Worm (Caenorhabditis elegans) whole organism, L3 larva: ENCODE results near the gene grd-10.

ENCODE experiments used
- R02D3.7 ChIP-seq: fragments of 150-350 bp; optimal IDR thresholded peaks from 2 replicates; lab custom pipeline; 2014; ENCODE audit warnings: missing biosample characterization, missing genetic modification characterization
- ZK546.5 ChIP-seq: sonication (generic microtip); optimal IDR thresholded peaks from 2 replicates; lab custom pipeline; 2017; ENCODE audit warnings: missing biosample characterization, missing genetic modification characterization
- ama-1 ChIP-seq: fragments of 150-350 bp; optimal IDR thresholded peaks from 2 replicates; lab custom pipeline; 2018
- ceh-16 ChIP-seq: sonication (generic microtip); optimal IDR thresholded peaks from 2 replicates; lab custom pipeline; 2017; ENCODE audit warnings: missing biosample characterization, missing genetic modification characterization
- fkh-10 ChIP-seq: sonication (generic microtip); optimal IDR thresholded peaks from 2 replicates; lab custom pipeline; 2017; ENCODE audit warnings: missing biosample characterization, missing genetic modification reagents, missing genetic modification characterization
- fkh-2 ChIP-seq: fragments of 150-350 bp; optimal IDR thresholded peaks from 2 replicates; lab custom pipeline; 2014; ENCODE audit warnings: missing biosample characterization, missing genetic modification reagents, missing genetic modification characterization
- fos-1 ChIP-seq: fragments of 150-350 bp; optimal IDR thresholded peaks from 2 replicates; lab custom pipeline; 2014; ENCODE audit warnings: missing biosample characterization, missing genetic modification characterization
- hmg-11 ChIP-seq: sonication (generic microtip); optimal IDR thresholded peaks from 2 replicates; lab custom pipeline; 2016; ENCODE audit warnings: missing genetic modification characterization, missing compliant biosample characterization
- lin-15B ChIP-seq: fragments of 150-350 bp; optimal IDR thresholded peaks from 2 replicates; lab custom pipeline; 2014; ENCODE audit warnings: missing biosample characterization, missing genetic modification characterization
- mdl-1 ChIP-seq: fragments of 150-350 bp; optimal IDR thresholded peaks from 2 replicates; lab custom pipeline; 2014; ENCODE audit warnings: missing biosample characterization, missing genetic modification characterization
- nfya-1 ChIP-seq: sonication (generic microtip); optimal IDR thresholded peaks from 2 replicates; lab custom pipeline; 2017; ENCODE audit warnings: missing genetic modification characterization, mild to moderate bottlenecking, missing compliant biosample characterization, antibody characterized with exemption, moderate library complexity; ENCODE audit not compliant: insufficient read depth
- nhr-11 ChIP-seq: fragments of 150-350 bp; optimal IDR thresholded peaks from 2 replicates; lab custom pipeline; 2014; ENCODE audit warnings: missing biosample characterization, missing genetic modification characterization
- nhr-23 ChIP-seq: fragments of 150-350 bp; optimal IDR thresholded peaks from 2 replicates; lab custom pipeline; 2014; ENCODE audit warnings: missing biosample characterization, missing genetic modification reagents, missing genetic modification characterization
- nhr-237 ChIP-seq: fragments of 150-350 bp; optimal IDR thresholded peaks from 2 replicates; lab custom pipeline; 2014; ENCODE audit warnings: missing biosample characterization, missing genetic modification characterization
- nhr-25 ChIP-seq: sonication (generic microtip); optimal IDR thresholded peaks from 2 replicates; lab custom pipeline; 2017; ENCODE audit warnings: missing biosample characterization, missing genetic modification characterization
- nhr-28 ChIP-seq: fragments of 150-350 bp; optimal IDR thresholded peaks from 2 replicates; lab custom pipeline; 2014; ENCODE audit warnings: missing biosample characterization, missing genetic modification characterization
- nhr-43 ChIP-seq: sonication (generic microtip); optimal IDR thresholded peaks from 2 replicates; lab custom pipeline; 2016; ENCODE audit warnings: mild to moderate bottlenecking, missing genetic modification characterization, missing compliant biosample characterization; ENCODE audit not compliant: poor library complexity, severe bottlenecking
- nhr-67 ChIP-seq: fragments of 150-350 bp; optimal IDR thresholded peaks from 2 replicates; lab custom pipeline; 2014; ENCODE audit warnings: missing biosample characterization, missing genetic modification characterization
- nhr-76 ChIP-seq: fragments of 150-350 bp; sonication (generic microtip); optimal IDR thresholded peaks from 5 replicates; lab custom pipeline; 2014; ENCODE audit warnings: missing biosample characterization, missing genetic modification characterization
- pqm-1 ChIP-seq: fragments of 150-350 bp; optimal IDR thresholded peaks from 2 replicates; lab custom pipeline; 2017; ENCODE audit warnings: missing biosample characterization, missing genetic modification characterization, inconsistent platforms
- sea-2 ChIP-seq: fragments of 150-350 bp; sonication (generic microtip); optimal IDR thresholded peaks from 4 replicates; lab custom pipeline; 2014; ENCODE audit warnings: missing biosample characterization, missing genetic modification reagents, missing genetic modification characterization
- skn-1 ChIP-seq: fragments of 150-350 bp; optimal IDR thresholded peaks from 2 replicates; lab custom pipeline; 2014; ENCODE audit warnings: missing biosample characterization, missing genetic modification characterization
- snpc-4 ChIP-seq: fragments of 150-350 bp; optimal IDR thresholded peaks from 2 replicates; lab custom pipeline; 2014; ENCODE audit warnings: missing biosample characterization, missing genetic modification characterization
- tbx-2 ChIP-seq: sonication (generic microtip); optimal IDR thresholded peaks from 2 replicates; lab custom pipeline; 2016; ENCODE audit warnings: mild to moderate bottlenecking, missing genetic modification characterization, missing compliant biosample characterization
- unc-39 ChIP-seq: sonication (generic microtip); optimal IDR thresholded peaks from 4 replicates; lab custom pipeline; 2017; ENCODE audit warnings: missing biosample characterization, missing genetic modification characterization
- unc-62 ChIP-seq: fragments of 150-350 bp; sonication (generic microtip); optimal IDR thresholded peaks from 4 replicates; lab custom pipeline; 2014; ENCODE audit warnings: missing biosample characterization, missing genetic modification reagents, missing genetic modification characterization
- ztf-4 ChIP-seq: fragments of 150-350 bp; optimal IDR thresholded peaks from 2 replicates; lab custom pipeline; 2014; ENCODE audit warnings: missing biosample characterization, missing genetic modification characterization

The grd-10 gene

DNA sequence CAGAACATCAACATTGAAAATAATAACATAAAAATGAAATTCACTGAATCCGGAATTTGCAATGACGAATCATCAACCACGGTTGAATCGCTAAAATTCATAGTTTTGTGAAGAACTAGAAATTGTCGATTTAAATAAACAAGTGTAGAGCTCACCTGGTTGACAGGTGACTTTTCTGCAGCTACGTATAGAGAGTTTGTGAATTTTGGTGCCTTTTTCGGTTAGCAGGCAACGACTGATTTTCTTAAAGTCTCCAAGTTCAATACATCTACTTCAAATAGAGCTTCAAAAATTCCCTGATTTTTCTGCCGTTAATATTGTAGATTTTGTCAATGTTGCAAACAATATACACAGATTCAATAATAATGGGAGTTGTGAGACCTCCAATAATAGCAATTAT, 36.3 kb downstream of the grd-10 start, which contains the start of gene srz-69:
Gene srz-69, minus strand, starts transcription at position 101 of the 400 bp plus-strand sequence.
- TF ChIP-seq lin-15B (tag; lab: Kevin White, UChicago) (no peak), R02D3.7 (tag; lab: Kevin White, UChicago) (no peak)

- TF ChIP-seq pqm-1 = no peak
- no peak for TF ChIP-seq ceh-16 (tag; lab: Kevin White, UChicago)
- TF ChIP-seq sea-2 (GFP tag; lab: Kevin White, UChicago) = no peak
- TF ChIP-seq nhr-237 (tag; lab: Kevin White, UChicago) = no peak
- no peak for TF ChIP-seq ama-1 (lab: Kevin White, UChicago)
- TF ChIP-seq fkh-10 = no peak
- no peak for TF ChIP-seq fos-1 (tag; lab: Kevin White, UChicago)
- TF ChIP-seq ZK546.5 (tag; lab: Kevin White, UChicago) = no peak
- no peak for TF ChIP-seq unc-62 (GFP tag; lab: Kevin White, UChicago)
- TF ChIP-seq nhr-25 (tag; lab: Kevin White, UChicago) = no peak
- TF ChIP-seq ztf-4 (tag; lab: Kevin White, UChicago) = no peak
- TF ChIP-seq nhr-76 (tag; lab: Kevin White, UChicago) = no peak
- no peak for TF ChIP-seq nhr-28 (tag; lab: Kevin White, UChicago)
- no peak for TF ChIP-seq unc-39
- no peak for TF ChIP-seq fkh-2 (tag; lab: Kevin White, UChicago)
- TF ChIP-seq nfya-1 (tag; lab: Kevin White, UChicago) = no peak
- no peak for TF ChIP-seq nhr-43 (tag; lab: Kevin White, UChicago)
Observed at ce11 chrIV:3478911-3479385, 38.1 kb downstream of the grd-10 start, which contains the start of the genes srz-70 and C09G12.5. Gene srz-70, minus strand, starts transcription at chrIV:3479011. Gene C09G12.5, plus strand, starts transcription at chrIV:3479335.

- TF ChIP-seq fkh-10 = no peak
- TF ChIP-seq nfya-1 (tag; lab: Kevin White, UChicago) = no peak
- no peak for TF ChIP-seq nhr-11 (tag; lab: Kevin White, UChicago)
- no peak for TF ChIP-seq sea-2 (GFP tag; lab: Kevin White, UChicago)
- TF ChIP-seq mdl-1 (tag; lab: Kevin White, UChicago) = no peak
- no peak for TF ChIP-seq R02D3.7 (tag; lab: Kevin White, UChicago)
- TF ChIP-seq tbx-2 (tag; lab: Kevin White, UChicago) = no peak
- no peak for TF ChIP-seq nhr-67 (tag; lab: Kevin White, UChicago)
- TF ChIP-seq skn-1 (tag; lab: Kevin White, UChicago) = no peak
- TF ChIP-seq ceh-16 (tag; lab: Kevin White, UChicago) = no peak
- no peak for TF ChIP-seq nhr-43 (tag; lab: Kevin White, UChicago)
- TF ChIP-seq hmg-11 = no peak
- TF ChIP-seq nhr-23 = no peak
Observed at ce11 chrIV:3481760-3482159, 40.9 kb downstream of the grd-10 start, which contains the start of gene srz-37. Gene srz-37, minus strand, starts transcription at chrIV:3481860.

- no peak for TF ChIP-seq snpc-4 (tag; lab: Kevin White, UChicago)
Observed at ce11 chrIV:3482195-3482959, 41.5 kb downstream of the grd-10 start, which contains the start of gene srz-82. Gene srz-82, plus strand, starts transcription at chrIV:3482895.
